Worm (Caenorhabditis elegans): ENCODE results near the gene col-2.

DNA sequence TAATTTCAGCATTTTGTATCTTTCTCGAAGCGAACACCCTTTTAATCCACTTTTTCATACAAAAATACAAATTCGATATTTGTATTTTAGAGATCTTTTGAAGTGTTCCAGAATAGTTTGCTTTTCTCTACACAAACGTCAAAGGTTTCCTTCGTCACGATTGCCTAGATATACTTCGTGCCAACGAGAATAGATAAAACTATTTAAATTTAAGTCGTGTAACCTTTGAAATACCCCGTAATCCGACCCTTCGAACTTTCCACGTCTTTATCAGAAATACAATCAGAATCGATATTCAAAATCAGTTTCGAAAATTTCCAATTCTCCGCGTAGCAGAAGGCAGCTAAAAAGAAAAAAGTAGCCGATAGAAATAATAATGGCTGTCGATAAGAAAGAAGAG, 5.1 kb upstream of the col-2 start, which contains the start of gene ttbk-5:
- TF ChIP-seq W03F9.2 (tag; optimal IDR thresholded peaks at IDR 0.05) (no peak), him-1 (tag; optimal IDR thresholded peaks at IDR 0.05) (no peak)

Measured in whole organism, L4/young adult.